Worm (Caenorhabditis elegans): ENCODE data around the gene C29H12.2.

DNA sequence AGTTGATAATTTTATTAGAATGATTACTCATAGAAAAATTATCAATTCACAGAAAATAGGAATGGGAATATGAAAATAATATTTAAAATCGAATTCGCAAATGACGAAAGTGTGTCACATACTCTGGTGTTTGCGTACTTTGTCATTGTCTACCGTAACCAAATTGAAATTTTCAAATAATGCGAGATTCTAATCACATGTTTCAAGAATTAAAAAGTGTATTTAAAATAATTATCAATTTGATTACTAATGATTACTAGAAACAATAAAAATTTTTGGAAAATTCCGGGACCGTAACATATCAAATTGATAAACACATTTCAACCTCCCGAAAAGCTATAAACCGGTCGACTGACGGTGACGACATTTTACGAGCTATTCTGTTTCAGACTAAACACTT lies 32.2 kb upstream of the C29H12.2 start, which contains the start of the genes fbf-2 and nspg-3:
- TF ChIP-seq him-1 (tag; optimal IDR thresholded peaks at IDR 0.05) = no peak
- no peak for TF ChIP-seq W03F9.2 (tag; optimal IDR thresholded peaks at IDR 0.05)

Data from whole organism, L4/young adult.